Fruit fly (Drosophila melanogaster): ENCODE data around the gene CG8673.

Gene CG8673

DNA sequence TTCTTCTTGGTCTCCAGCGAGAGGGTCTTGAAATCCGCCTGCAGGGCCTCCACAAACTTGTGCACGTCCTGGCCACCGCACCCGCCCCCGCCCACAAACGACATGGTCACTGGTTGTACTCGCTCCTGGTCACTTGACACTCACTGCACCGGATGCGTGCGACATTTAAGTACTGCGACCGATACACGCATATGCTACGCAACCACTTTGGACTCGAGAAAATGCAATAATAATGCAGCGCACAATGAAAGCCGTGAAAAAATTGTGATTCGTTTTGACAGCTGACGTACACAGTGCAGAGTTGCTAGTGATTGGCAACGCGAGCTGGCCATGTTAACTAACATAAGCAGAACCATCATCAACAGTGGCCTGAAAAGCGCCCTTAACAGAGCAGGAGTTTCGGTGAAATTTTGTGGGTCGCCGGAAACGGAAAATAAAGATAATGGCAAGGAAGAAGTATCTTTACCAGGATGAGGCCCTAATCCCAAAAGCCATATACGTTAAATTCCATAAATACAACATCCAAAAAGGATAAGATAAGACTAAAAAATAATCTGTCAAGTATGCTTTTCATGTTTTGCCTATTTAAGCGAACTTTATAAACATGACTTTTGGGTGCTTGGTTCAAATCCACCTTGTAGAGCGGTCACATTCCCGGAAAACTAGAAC is at the start of gene CG8673, which contains the start of gene mon2:
Gene CG8673, plus strand, starts transcription at position 619 of the 669 bp plus-strand sequence.
Gene mon2, minus strand, starts transcription at position 300 of the 669 bp plus-strand sequence.
- TF ChIP-seq Sin3A (optimal IDR thresholded peaks at IDR 0.05) (no peak), insv (optimal IDR thresholded peaks at IDR 0.05) (no peak), psq (optimal IDR thresholded peaks at IDR 0.05) (no peak), h (optimal IDR thresholded peaks at IDR 0.05) (no peak), Myc (optimal IDR thresholded peaks at IDR 0.05) (no peak), ttk (optimal IDR thresholded peaks at IDR 0.05) (no peak)

DNA sequence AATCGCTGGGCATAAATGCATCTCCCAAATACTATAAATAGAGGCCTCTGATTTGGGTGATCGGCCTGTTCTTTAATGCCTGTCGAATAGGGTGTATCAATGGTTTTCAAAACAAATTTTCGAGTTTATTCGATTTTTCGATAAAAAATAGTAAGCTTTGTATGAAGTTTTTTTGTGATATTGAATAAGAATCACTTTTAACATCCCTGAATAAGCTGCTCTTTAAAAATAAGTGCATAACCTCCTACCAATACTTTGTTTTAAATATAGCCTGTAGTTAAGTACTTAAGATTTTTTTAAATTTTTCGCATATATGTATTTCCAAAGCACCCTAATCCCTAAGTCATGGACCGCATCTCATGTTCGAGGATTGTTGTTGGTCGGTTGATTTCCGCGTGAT is 43.5 kb upstream of the CG8673 start:
- TF ChIP-seq psq (optimal IDR thresholded peaks at IDR 0.05) (no peak), Sin3A (optimal IDR thresholded peaks at IDR 0.05) (no peak), insv (optimal IDR thresholded peaks at IDR 0.05) (no peak)

DNA sequence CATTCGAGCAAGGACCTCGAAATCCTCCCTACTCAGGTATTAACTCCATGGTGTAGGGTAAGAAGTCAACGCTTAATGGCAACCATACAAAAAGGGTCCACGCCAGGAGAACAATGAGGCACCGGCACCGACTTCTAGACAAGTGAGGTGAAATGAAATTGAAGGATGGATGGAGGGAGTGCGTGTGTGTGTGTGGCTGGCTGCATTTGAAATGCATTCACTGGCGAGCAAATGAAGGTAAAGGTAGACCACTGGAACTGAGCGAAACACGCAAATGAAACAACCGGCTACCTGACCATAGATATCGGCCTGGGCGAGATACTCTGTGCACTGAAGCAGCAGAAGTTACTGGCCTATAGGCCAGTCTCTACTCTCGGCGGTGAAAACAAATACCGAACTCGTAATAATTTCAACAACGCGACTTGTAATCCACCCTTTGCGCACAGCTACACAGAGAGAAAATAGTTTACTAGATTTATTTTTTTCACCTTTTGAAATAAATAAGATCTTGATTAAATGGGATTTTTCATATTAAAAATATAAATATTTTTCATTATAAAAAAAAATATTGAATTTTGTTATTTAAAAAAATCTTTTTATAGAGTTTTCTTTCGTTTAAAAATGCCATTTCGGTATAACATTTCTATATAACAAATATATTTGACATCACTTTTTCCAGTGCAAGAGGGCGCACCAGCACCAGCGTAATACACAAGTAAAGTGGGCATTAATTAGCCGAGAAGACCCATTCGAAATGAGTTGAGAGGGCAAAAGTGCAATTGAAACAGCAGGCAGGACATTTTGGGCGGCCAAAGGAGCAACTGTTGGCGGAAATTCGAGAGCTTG is 42.3 kb upstream of the CG8673 start:
- TF ChIP-seq insv (optimal IDR thresholded peaks at IDR 0.05) (no peak), h (optimal IDR thresholded peaks at IDR 0.05) (no peak), Myc (optimal IDR thresholded peaks at IDR 0.05) (no peak), ttk (optimal IDR thresholded peaks at IDR 0.05) (no peak), Sin3A (optimal IDR thresholded peaks at IDR 0.05) (no peak), psq (optimal IDR thresholded peaks at IDR 0.05) (no peak)

DNA sequence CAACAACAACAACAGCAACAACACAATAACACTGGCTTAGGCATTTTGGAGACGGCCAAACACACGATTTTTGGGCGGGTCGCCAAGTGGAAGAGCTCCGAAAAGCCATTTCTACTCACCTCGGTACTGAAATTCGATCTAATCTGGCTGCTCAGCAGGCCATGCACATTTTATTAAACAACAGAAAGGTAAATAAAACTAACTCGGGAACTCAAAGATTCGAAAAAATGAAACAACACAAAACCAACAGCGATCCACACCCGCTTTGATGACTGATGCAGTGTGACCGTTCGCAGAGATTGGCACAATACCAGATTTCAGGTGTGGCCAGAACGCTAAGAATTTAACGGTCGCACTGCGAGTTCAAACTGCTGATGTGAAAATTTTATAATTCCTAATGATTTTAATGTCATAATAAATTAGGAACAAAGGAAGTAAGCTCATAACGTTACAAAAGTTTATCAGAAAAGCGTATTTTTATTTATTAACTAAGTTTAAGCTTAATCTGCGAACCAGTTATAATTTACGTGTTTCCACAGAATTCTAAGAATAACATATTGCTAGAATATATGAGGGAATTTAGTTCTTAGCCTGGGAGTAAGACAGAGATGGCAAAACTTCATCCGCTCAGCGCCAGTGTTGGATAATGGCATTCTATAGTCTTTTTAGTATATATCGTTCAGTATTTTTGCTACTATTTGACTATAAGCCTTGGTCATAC is 41.3 kb upstream of the CG8673 start, which contains the start of gene Mcr:
Gene Mcr, minus strand, starts transcription at position 291 of the 721 bp plus-strand sequence.
- TF ChIP-seq psq (optimal IDR thresholded peaks at IDR 0.05) (no peak), insv (optimal IDR thresholded peaks at IDR 0.05) (no peak), Sin3A (optimal IDR thresholded peaks at IDR 0.05) (no peak), h (optimal IDR thresholded peaks at IDR 0.05) (no peak), ttk (optimal IDR thresholded peaks at IDR 0.05) (no peak), Myc (optimal IDR thresholded peaks at IDR 0.05) (no peak)

DNA sequence CACCGCTTCAGTTG is 40.9 kb upstream of the CG8673 start, which contains the start of gene Bsg:
Gene Bsg, plus strand, starts transcription at position 8 of the 14 bp plus-strand sequence.
- TF ChIP-seq Myc (optimal IDR thresholded peaks at IDR 0.05) (no peak), psq (optimal IDR thresholded peaks at IDR 0.05) (no peak), ttk (optimal IDR thresholded peaks at IDR 0.05) (no peak), h (optimal IDR thresholded peaks at IDR 0.05) (no peak)

DNA sequence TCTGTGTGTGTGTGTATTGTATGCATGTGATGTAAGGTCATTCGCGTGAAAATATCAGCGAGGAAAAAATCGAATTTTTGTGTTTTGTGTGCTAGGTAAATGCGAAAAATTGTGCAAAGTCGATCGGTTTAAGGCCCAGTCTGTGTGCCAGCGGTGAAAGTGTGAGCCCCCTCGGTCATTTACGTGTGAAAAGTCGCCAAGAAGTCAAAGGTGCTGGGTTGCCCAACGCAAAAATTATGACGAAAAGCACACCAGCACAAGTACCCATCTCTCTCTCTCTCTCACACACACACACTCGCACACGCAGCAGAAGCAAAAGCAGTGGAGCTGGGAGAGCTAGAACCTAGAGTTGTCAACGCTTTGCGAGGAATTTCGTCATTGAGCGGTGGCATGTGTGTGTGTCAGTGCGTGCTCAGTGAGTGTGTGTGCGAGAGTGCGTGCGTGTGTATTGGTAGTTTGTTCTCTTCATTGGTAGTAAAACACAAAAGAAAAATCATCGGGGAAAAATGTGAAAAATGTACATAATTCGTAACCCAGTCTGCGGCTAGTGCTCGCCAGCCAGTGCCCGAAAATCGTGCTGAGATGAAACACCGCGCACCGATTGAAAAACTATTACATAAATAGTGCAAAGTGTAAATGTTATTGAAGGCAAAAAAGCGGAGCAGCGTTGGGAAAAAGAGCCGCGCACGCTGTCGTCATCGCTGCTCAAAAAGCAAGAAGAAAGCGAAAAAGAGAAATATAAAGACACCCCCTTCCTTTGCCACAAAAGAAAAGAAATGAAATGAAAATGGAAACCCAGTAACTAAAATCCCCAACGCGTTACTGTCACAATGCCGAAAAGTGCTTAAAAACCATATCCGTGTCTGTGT is 40.5 kb upstream of the CG8673 start:
- no peak for TF ChIP-seq Myc (optimal IDR thresholded peaks at IDR 0.05)
- no peak for TF ChIP-seq h (optimal IDR thresholded peaks at IDR 0.05)
- no peak for TF ChIP-seq ttk (optimal IDR thresholded peaks at IDR 0.05)
- no peak for TF ChIP-seq psq (optimal IDR thresholded peaks at IDR 0.05)
- no peak for TF ChIP-seq insv (optimal IDR thresholded peaks at IDR 0.05)

DNA sequence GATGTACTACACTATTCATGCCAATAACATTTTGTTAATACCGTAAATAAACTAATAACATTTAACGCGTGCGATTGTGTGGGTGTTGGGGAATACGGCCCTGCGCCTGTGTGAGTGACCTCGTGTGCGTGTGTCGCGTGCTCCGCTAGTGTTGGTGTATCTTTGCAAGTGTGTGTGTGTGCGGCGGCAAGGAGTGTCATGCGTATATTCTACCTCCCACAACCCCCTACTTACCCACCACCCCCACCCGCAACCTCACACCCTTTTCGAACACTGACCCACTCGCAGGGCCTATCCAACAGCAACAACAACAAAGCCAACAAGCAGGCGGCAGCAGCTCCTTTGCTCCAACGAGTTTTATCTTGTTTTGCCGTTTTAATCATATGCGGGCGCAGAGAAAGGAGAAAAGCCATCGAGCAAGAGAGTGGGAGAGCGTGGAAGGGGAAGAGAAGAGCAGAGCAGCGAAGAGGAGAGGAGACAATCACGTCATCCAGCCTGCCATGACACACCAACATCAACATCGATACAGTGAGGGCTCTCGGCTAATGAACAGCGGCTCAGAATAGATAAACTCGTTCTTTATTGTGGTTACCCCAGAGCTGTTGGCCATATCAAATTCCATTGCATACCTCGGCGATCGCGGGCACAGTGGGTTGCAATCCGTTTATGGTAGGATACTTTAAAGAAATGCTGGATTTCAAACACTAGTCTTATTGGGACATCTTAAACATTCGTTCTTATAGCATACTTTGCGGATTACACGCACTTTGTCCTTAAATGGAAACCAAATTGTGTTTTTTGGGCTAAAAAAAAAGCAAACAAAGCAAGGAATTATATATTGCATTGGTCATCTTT is 39.6 kb upstream of the CG8673 start:
- no peak for TF ChIP-seq ttk (optimal IDR thresholded peaks at IDR 0.05)
- TF ChIP-seq Sin3A (optimal IDR thresholded peaks at IDR 0.05) = no peak
- no peak for TF ChIP-seq Myc (optimal IDR thresholded peaks at IDR 0.05)
- no peak for TF ChIP-seq psq (optimal IDR thresholded peaks at IDR 0.05)
- no peak for TF ChIP-seq h (optimal IDR thresholded peaks at IDR 0.05)
- TF ChIP-seq insv (optimal IDR thresholded peaks at IDR 0.05) = no peak

DNA sequence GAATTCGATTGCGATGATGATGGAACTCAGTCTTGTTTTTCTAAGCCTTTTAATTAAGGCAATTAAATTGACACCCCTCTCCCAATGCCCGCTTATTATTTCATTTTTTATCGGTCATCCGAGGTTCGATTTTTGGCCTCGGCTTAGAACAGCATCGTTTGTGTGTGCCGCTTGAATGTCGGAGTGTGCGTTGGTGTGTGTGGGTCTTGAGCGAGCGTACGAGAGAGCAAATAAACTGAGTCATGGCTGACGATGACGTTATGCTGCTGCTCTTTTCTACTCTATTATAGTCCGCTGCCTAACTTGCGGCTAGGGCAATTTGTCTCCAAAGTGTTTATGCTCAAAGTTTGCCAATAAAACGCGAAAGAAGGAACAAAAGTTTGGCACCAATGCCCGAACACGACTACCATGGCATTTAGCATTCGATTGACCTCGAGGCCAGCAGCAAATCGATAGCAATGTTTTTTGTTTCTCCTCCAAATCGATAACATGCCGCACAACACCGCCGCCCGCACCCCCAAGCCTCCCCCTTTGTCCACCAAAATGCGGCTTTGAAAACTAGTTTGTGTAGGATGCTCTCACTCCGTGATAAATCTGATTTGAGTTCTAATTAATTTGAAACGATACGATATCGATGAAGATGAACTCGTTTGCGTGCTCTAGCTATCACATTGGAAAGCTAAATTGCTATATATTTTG is 38.5 kb upstream of the CG8673 start:
- no peak for TF ChIP-seq insv (optimal IDR thresholded peaks at IDR 0.05)
- TF ChIP-seq Sin3A (optimal IDR thresholded peaks at IDR 0.05) = no peak
- no peak for TF ChIP-seq h (optimal IDR thresholded peaks at IDR 0.05)
- no peak for TF ChIP-seq Myc (optimal IDR thresholded peaks at IDR 0.05)
- TF ChIP-seq psq (optimal IDR thresholded peaks at IDR 0.05) = no peak
- no peak for TF ChIP-seq ttk (optimal IDR thresholded peaks at IDR 0.05)

DNA sequence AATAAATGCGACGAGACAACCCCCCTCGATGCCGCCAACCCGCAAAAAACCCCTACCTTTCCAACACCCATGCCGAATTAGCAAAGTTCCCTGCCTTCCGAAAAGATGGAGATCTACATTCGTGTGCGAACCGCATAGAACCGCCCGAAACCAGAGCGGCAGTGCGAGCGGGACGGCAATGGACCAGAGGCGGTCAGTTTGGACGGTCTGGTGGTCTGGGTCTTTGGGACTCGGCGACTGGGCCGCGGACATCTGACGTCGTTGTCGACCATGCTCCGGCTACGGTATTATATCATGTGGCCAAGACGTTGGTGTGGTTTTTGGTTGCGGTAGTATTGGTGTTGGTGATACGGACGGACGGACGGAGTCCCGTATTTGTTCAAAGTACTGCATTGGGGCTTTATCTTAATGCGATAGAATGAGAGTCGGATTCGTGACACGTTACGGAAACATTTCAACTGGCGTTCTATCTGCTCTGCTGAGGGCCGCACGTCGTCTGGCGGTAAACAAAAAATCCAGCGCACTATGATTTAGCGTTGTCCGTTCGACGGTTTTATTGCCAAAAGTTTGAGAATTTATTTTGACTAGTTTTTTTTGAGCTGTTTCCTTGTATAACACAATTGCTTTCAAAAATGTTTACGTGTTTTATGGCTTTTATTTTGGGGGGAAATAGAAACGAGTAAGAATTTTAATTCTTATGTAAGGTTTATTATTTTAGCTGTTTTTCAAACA is 37.2 kb upstream of the CG8673 start:
- no peak for TF ChIP-seq Sin3A (optimal IDR thresholded peaks at IDR 0.05)
- no peak for TF ChIP-seq psq (optimal IDR thresholded peaks at IDR 0.05)
- no peak for TF ChIP-seq ttk (optimal IDR thresholded peaks at IDR 0.05)
- no peak for TF ChIP-seq h (optimal IDR thresholded peaks at IDR 0.05)
- TF ChIP-seq insv (optimal IDR thresholded peaks at IDR 0.05) = no peak
- no peak for TF ChIP-seq Myc (optimal IDR thresholded peaks at IDR 0.05)

DNA sequence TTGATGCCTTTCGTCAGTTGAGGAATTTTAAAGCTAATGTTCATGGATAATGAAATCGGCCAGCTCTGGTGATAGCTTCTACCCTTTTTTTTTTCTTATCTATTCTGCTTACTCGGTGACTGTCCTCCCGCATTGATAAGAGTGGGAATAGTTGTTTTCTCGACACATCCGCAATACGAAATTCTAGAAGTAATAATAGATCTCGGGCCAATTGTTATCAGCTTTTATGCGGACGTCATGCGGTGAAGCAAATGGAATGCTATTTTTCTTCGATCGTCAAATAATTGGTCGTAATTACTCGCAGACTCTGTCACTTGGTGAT is 36.7 kb upstream of the CG8673 start:
- TF ChIP-seq insv (optimal IDR thresholded peaks at IDR 0.05) = no peak
- TF ChIP-seq psq (optimal IDR thresholded peaks at IDR 0.05) = no peak
- TF ChIP-seq h (optimal IDR thresholded peaks at IDR 0.05) = no peak
- TF ChIP-seq Myc (optimal IDR thresholded peaks at IDR 0.05) = no peak
- TF ChIP-seq ttk (optimal IDR thresholded peaks at IDR 0.05) = no peak
- no peak for TF ChIP-seq Sin3A (optimal IDR thresholded peaks at IDR 0.05)
